Worm (Caenorhabditis elegans) whole organism, midembryonic: ENCODE results near the gene metl-1.

Source experiments
- T22C8.4 ChIP-seq: fragments of 200-800 bp; sonication (Bioruptor generic); IDR thresholded peaks from 2 replicates; pipeline ENCODE4 v1.3.6; 2022; ENCODE audit warnings: missing genetic modification characterization, missing compliant biosample characterization
- klf-2 ChIP-seq: fragments of 200-800 bp; sonication (Bioruptor generic); conservative IDR thresholded peaks from 2 replicates; pipeline ENCODE4 v1.3.6; 2022; ENCODE audit warnings: missing genetic modification reagents, missing genetic modification characterization, missing compliant biosample characterization
- ref-1 ChIP-seq: fragments of 200-800 bp; sonication (Bioruptor generic); conservative IDR thresholded peaks from 2 replicates; pipeline ENCODE4 v1.3.6; 2022; ENCODE audit warnings: missing genetic modification reagents, missing genetic modification characterization, missing compliant biosample characterization
- ztf-29 ChIP-seq: fragments of 200-800 bp; sonication (Bioruptor generic); IDR thresholded peaks from 2 replicates; pipeline ENCODE4 v1.3.6; 2022; ENCODE audit warnings: missing genetic modification reagents, missing genetic modification characterization, missing compliant biosample characterization

DNA sequence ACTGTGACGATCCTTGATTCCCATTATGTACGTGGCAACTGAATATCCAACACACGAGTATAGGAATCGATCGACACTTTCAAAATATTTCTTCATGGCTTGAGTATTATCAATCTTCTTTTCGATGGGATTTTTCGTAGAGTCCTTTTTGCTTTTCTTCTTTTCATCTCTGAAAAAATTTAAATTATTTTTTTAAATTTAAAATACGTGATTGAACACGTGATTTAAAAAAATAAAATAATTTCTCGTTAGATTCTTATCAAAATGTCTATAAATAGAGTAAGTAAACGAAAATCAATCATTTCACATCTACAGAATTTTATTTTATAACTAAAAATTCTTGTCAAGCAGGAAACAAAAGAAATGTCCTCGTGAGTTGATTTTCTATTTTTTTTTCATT is 47.9 kb upstream of the metl-1 start, which contains the start of gene Y62F5A.10:
- TF ChIP-seq ref-1 (GFP tag; lab: Robert Waterston, UW) (no peak), T22C8.4 (no peak), klf-2 (GFP tag; lab: Robert Waterston, UW) (no peak), ztf-29 (GFP tag; lab: Robert Waterston, UW) (no peak)
